Fruit fly (Drosophila melanogaster): ENCODE data around the gene sl.

The sl gene

DNA sequence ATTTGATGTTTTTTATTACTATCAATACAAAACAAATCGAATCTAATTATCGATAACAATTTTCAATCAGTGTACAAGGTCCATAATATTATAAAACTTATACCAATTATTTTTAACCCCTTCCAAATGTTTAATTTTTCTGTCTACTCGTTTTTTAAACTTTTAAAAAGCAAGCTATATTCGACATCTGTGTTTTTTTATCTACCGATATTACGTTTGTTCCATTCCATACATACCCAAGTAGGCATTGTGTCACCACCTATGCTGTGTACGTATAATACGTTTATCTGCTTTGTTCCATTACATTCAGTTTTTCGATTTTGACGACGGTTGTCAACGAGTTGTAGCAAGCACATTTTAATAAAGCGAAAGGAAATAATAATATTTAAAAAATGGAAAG lies 11.2 kb downstream of the sl start, which contains the start of gene nonA:
Gene nonA, plus strand, starts transcription at position 264 of the 400 bp plus-strand sequence.
- TF ChIP-seq Xbp1 (GFP tag; optimal IDR thresholded peaks at IDR 0.05): no peak
- TF ChIP-seq sqz (GFP tag; optimal IDR thresholded peaks at IDR 0.05): no peak
- TF ChIP-seq Pdp1 (GFP tag; optimal IDR thresholded peaks at IDR 0.05): peak in 1 of 2 experiments; percentile 32
- TF ChIP-seq BEAF-32 (GFP tag; optimal IDR thresholded peaks at IDR 0.05): peak; percentile 54
- TF ChIP-seq Sry-δ (GFP tag; optimal IDR thresholded peaks at IDR 0.05): peak; percentile 51
- TF ChIP-seq CG8924 (tag; optimal IDR thresholded peaks at IDR 0.05): peak; percentile 22
- peak; percentile 88 for TF ChIP-seq ssp (GFP tag; IDR thresholded peaks at IDR 0.05)
- TF ChIP-seq CG14710 (tag; optimal IDR thresholded peaks at IDR 0.05): peak; percentile 60
- TF ChIP-seq trem (tag; optimal IDR thresholded peaks at IDR 0.05): peak; percentile 22
- peak; percentile 99 for TF ChIP-seq CG1603 (tag; optimal IDR thresholded peaks at IDR 0.05)
- TF ChIP-seq CG2116 (GFP tag; optimal IDR thresholded peaks at IDR 0.05): peak; percentile 91
- TF ChIP-seq scrt (GFP tag; optimal IDR thresholded peaks at IDR 0.05): peak; percentile 12
- TF ChIP-seq CG2678 (tag; optimal IDR thresholded peaks at IDR 0.05): no peak
- peak; percentile 51 for TF ChIP-seq CG4617 (GFP tag; optimal IDR thresholded peaks at IDR 0.05; ENCODE audit: borderline replicate concordance)
- TF ChIP-seq nom (GFP tag; optimal IDR thresholded peaks at IDR 0.05): peak; percentile 46
- TF ChIP-seq CG1024 (GFP tag; IDR thresholded peaks at IDR 0.05): peak; percentile 83
- TF ChIP-seq HLH4C (GFP tag; IDR thresholded peaks at IDR 0.05; ENCODE audit: partially characterized antibody): peak; percentile 53; the same call in 2 of the 3 replicates
- peak; percentile 96 for TF ChIP-seq pfk (GFP tag; optimal IDR thresholded peaks at IDR 0.05)
- peak; percentile 13 for TF ChIP-seq CG10267 (tag; optimal IDR thresholded peaks at IDR 0.05)
- TF ChIP-seq Scr (GFP tag; IDR thresholded peaks at IDR 0.05; ENCODE audit: partially characterized antibody): peak; percentile 46
- TF ChIP-seq CG12659 (GFP tag; optimal IDR thresholded peaks at IDR 0.05): peak; percentile 48
- peak; percentile 42 for TF ChIP-seq CG9437 (GFP tag; optimal IDR thresholded peaks at IDR 0.05)
- TF ChIP-seq Dref (GFP tag; IDR thresholded peaks at IDR 0.05): no peak; the same call in 1 of the 2 replicates
- 0 out of 2 replicates have a peak, but pooled peaks have one; percentile 17 for TF ChIP-seq CG13287 (GFP tag; IDR thresholded peaks at IDR 0.05; ENCODE audit: partially characterized antibody)
- peak; percentile 58; the same call in 1 of the 2 replicates for TF ChIP-seq CG14667 (GFP tag; IDR thresholded peaks at IDR 0.05)
- peak; percentile 30 for TF ChIP-seq MBD-R2 (GFP tag; IDR thresholded peaks at IDR 0.05)
- peak; percentile 10 for TF ChIP-seq CG17829 (tag; optimal IDR thresholded peaks at IDR 0.05)
- TF ChIP-seq row (GFP tag; IDR thresholded peaks at IDR 0.05): peak; percentile 60; the same call in 1 of the 3 replicates
- peak; percentile 58 for TF ChIP-seq MESR4 (GFP tag; optimal IDR thresholded peaks at IDR 0.05)
- peak; percentile 9 for TF ChIP-seq stwl (tag; optimal IDR thresholded peaks at IDR 0.05)
- no peak for TF ChIP-seq Dip2 (GFP tag; IDR thresholded peaks at IDR 0.05)
- TF ChIP-seq pzg (GFP tag; optimal IDR thresholded peaks at IDR 0.05): peak; percentile 44
- TF ChIP-seq sr (GFP tag; IDR thresholded peaks at IDR 0.05): no peak
- TF ChIP-seq amos (GFP tag; IDR thresholded peaks at IDR 0.05; ENCODE audit: partially characterized antibody): peak; percentile 15; the same call in 1 of the 2 replicates
- TF ChIP-seq Opbp (GFP tag; IDR thresholded peaks at IDR 0.05; ENCODE audit: partially characterized antibody): 0 out of 3 replicates have a peak, but pooled peaks have one; percentile 9
- TF ChIP-seq CG10431 (GFP tag; optimal IDR thresholded peaks at IDR 0.05): peak; percentile 12
- TF ChIP-seq CG10147 (GFP tag; optimal IDR thresholded peaks at IDR 0.05): no peak
- peak; percentile 99 for TF ChIP-seq CG30020 (tag; optimal IDR thresholded peaks at IDR 0.05)
- TF ChIP-seq CG11723 (GFP tag; optimal IDR thresholded peaks at IDR 0.05): peak; percentile 14
- TF ChIP-seq zen2 (GFP tag; IDR thresholded peaks at IDR 0.05; ENCODE audit: partially characterized antibody): no peak

All from whole organism, embryonic.